Fruit fly (Drosophila melanogaster): ENCODE data around the gene CG12091.

Gene CG12091

DNA sequence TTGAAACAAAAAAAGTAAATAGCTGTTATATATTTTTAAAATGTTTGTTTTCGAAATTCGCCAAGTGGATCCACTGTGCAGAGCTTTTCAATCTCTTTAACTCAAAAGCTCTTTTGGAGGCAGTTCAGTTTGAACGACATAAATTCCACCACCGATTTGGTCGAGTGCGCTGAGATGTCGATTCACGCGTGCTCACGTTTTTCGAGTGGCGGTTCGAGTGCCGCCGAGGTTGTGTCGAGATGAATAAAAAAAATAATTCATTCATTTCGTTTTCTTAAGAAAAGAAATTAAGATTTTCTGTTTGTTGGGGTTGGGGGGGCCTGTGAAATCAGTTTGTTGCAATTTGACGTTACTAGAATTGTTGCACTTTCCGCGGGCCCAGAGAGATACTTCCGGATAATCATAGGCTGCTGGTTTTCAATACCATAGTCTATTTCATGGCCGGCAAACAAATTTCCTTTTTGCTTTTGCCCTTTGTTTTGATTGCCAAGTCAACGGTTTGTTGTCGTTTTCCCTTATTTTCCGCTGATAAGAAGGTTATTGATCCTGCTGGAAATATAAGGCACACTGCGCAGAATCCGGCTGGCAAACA, 47.9 kb downstream of the CG12091 start (continued):
- TF ChIP-seq peb (GFP tag; IDR thresholded peaks at IDR 0.05) (no peak), CG10366 (GFP tag; IDR thresholded peaks at IDR 0.05) (no peak), da (GFP tag; optimal IDR thresholded peaks at IDR 0.05) (no peak), CG11085 (GFP tag; IDR thresholded peaks at IDR 0.05) (no peak), CG8944 (GFP tag; optimal IDR thresholded peaks at IDR 0.05) (no peak), Dll (GFP tag; IDR thresholded peaks at IDR 0.05; ENCODE audit: partially characterized antibody) (peak; percentile 52; the same call in 2 of the 4 replicates), HmgD (GFP tag; optimal IDR thresholded peaks at IDR 0.05) (no peak), Ets65A (GFP tag) (peak; percentile 27), CG6689 (GFP tag; IDR thresholded peaks at IDR 0.05) (no peak), dan (GFP tag; IDR thresholded peaks at IDR 0.05) (no peak), Nf-YA (GFP tag; IDR thresholded peaks at IDR 0.05) (0 out of 2 replicates have a peak, but pooled peaks have one; percentile 23), CG18262 (tag; optimal IDR thresholded peaks at IDR 0.05) (peak; percentile 12), CG31365 (tag; optimal IDR thresholded peaks at IDR 0.05) (no peak), hb (GFP tag; IDR thresholded peaks at IDR 0.05; ENCODE audit: partially characterized antibody) (no peak; the same call in 2 of the 3 replicates), CG3838 (GFP tag; optimal IDR thresholded peaks at IDR 0.05) (no peak), Dp (GFP tag; optimal IDR thresholded peaks at IDR 0.05) (no peak), CG11398 (GFP tag; optimal IDR thresholded peaks at IDR 0.05) (no peak), CG31388 (GFP tag; optimal IDR thresholded peaks at IDR 0.05) (no peak), Lim3 (GFP tag; IDR thresholded peaks at IDR 0.05) (no peak), CG10565 (GFP tag; optimal IDR thresholded peaks at IDR 0.05) (no peak), CG4282 (GFP tag; optimal IDR thresholded peaks at IDR 0.05) (no peak), Ssrp (tag; optimal IDR thresholded peaks at IDR 0.05) (no peak), chm (GFP tag; IDR thresholded peaks at IDR 0.05) (0 out of 2 replicates have a peak, but pooled peaks have one; percentile 35), CG10209 (GFP tag; optimal IDR thresholded peaks at IDR 0.05) (no peak), croc (GFP tag; conservative IDR thresholded peaks at IDR 0.05) (no peak), cas (GFP tag; IDR thresholded peaks at IDR 0.05) (no peak), onecut (GFP tag; IDR thresholded peaks at IDR 0.05) (peak; percentile 69), Max (GFP tag; optimal IDR thresholded peaks at IDR 0.05) (no peak), CG2202 (tag; optimal IDR thresholded peaks at IDR 0.05) (no peak), Ravus (GFP tag; IDR thresholded peaks at IDR 0.05) (no peak), chn (GFP tag; optimal IDR thresholded peaks at IDR 0.05) (no peak), sob (GFP tag; IDR thresholded peaks at IDR 0.05) (no peak), Taf1 (GFP tag; IDR thresholded peaks at IDR 0.05) (no peak), aop (GFP tag; IDR thresholded peaks at IDR 0.05) (no peak), abd-A (tag; optimal IDR thresholded peaks at IDR 0.05) (no peak), CG5180 (GFP tag; optimal IDR thresholded peaks at IDR 0.05) (no peak), CG6654 (GFP tag; optimal IDR thresholded peaks at IDR 0.05) (no peak), unpg (GFP tag; optimal IDR thresholded peaks at IDR 0.05) (peak; percentile 1), BEAF-32 (GFP tag; optimal IDR thresholded peaks at IDR 0.05) (no peak), sc (optimal IDR thresholded peaks at IDR 0.05) (no peak), sc (GFP tag; optimal IDR thresholded peaks at IDR 0.05) (no peak), CG2712 (tag; optimal IDR thresholded peaks at IDR 0.05) (no peak)
